Worm (Caenorhabditis elegans) whole organism, early embryonic: ENCODE data around the gene F13H8.2.

Experiments
- aly-1 ChIP-seq: sonication (generic microtip); optimal IDR thresholded peaks from 2 replicates; lab custom pipeline; 2016; ENCODE audit warnings: missing genetic modification characterization, missing compliant biosample characterization
- ama-1 ChIP-seq: fragments of 150-350 bp; optimal IDR thresholded peaks from 2 replicates; lab custom pipeline; 2014
- ceh-13 ChIP-seq: fragments of 200-800 bp; sonication (Bioruptor generic); optimal IDR thresholded peaks from 2 replicates; lab custom pipeline; 2018; ENCODE audit warnings: mild to moderate bottlenecking, missing genetic modification characterization, missing compliant biosample characterization
- ceh-36 ChIP-seq: sonication (generic microtip); optimal IDR thresholded peaks from 2 replicates; lab custom pipeline; 2016; ENCODE audit warnings: missing genetic modification characterization, inconsistent platforms, missing compliant biosample characterization
- flt-1 ChIP-seq: fragments of 200-800 bp; sonication (Bioruptor generic); IDR thresholded peaks from 2 replicates; pipeline ENCODE4 v1.3.6; 2022; ENCODE audit warnings: missing genetic modification characterization, missing compliant biosample characterization
- hmbx-1 ChIP-seq: sonication (generic microtip); optimal IDR thresholded peaks from 2 replicates; lab custom pipeline; 2016; ENCODE audit warnings: mild to moderate bottlenecking, missing genetic modification characterization, missing compliant biosample characterization
- hmg-4 ChIP-seq: fragments of 200-800 bp; sonication (Bioruptor generic); optimal IDR thresholded peaks from 2 replicates; lab custom pipeline; 2018; ENCODE audit warnings: mild to moderate bottlenecking, missing genetic modification characterization, missing compliant biosample characterization
- scrt-1 ChIP-seq: fragments of 200-800 bp; sonication (Bioruptor generic); IDR thresholded peaks from 2 replicates; pipeline ENCODE4 v1.3.6; 2022; ENCODE audit warnings: missing genetic modification characterization, missing compliant biosample characterization
- tbx-37 ChIP-seq: fragments of 200-800 bp; sonication (Bioruptor generic); conservative IDR thresholded peaks from 2 replicates; pipeline ENCODE4 v1.3.6; 2022; ENCODE audit warnings: missing genetic modification reagents, missing genetic modification characterization, missing compliant biosample characterization
- tra-4 ChIP-seq: sonication (generic microtip); optimal IDR thresholded peaks from 2 replicates; lab custom pipeline; 2017; ENCODE audit warnings: missing genetic modification characterization, missing compliant biosample characterization

DNA sequence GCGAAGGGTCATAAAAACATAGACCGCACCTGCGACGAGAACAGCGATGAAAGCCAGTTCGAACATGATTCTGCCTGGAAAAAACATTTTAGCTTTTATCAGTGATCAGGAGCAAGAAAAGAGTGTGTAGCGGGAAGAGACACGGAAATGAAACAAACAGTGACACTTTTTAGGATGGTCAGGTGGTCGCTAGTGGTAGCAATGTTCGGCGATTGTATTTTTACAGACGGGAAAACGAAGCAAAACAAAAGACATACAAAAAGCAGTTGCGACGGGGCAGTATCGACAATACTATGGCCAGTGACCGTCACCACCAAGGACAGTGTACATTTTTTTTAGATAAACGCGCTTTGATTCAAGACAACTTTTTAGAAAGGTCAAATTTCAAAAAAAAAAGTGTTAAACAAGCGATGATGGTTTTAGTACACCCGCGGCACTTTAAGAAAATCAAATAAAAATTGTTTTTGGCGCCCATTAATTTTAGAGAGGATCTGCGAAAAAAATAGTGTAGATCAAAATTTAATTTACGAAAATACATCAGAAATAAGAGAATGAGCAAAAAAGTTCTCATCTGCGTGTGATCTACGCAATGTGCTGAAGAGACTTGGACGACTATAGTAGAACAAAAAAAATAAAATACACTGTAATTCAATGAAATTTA is 34.6 kb upstream of the F13H8.2 start, which contains the start of gene T24H7.9:
- TF ChIP-seq flt-1 (GFP tag; lab: Robert Waterston, UW): no peak
- no peak for TF ChIP-seq aly-1 (tag; lab: Kevin White, UChicago)
- TF ChIP-seq ceh-13 (GFP tag; lab: Kevin White, UChicago): no peak
- no peak for TF ChIP-seq ama-1
- no peak for TF ChIP-seq scrt-1 (GFP tag; lab: Robert Waterston, UW)
- no peak for TF ChIP-seq hmg-4 (GFP tag; lab: Kevin White, UChicago)
- TF ChIP-seq tra-4 (tag; lab: Kevin White, UChicago): no peak
- TF ChIP-seq hmbx-1: no peak
- TF ChIP-seq ceh-36 (tag; lab: Kevin White, UChicago): no peak
- no peak for TF ChIP-seq tbx-37 (GFP tag; lab: Robert Waterston, UW)
